Worm (Caenorhabditis elegans) whole organism, mixed stage, embryonic: Measurements from ENCODE around the gene nta-1.

Source experiments
- blmp-1 ChIP-seq: fragments of 150-350 bp; optimal IDR thresholded peaks from 2 replicates; lab custom pipeline; 2014; ENCODE audit warnings: missing biosample characterization, missing genetic modification characterization
- elt-3 ChIP-seq: fragments of 150-350 bp; optimal IDR thresholded peaks from 2 replicates; lab custom pipeline; 2014; ENCODE audit warnings: missing biosample characterization, missing genetic modification characterization
- hlh-1 ChIP-seq: fragments of 150-350 bp; optimal IDR thresholded peaks from 2 replicates; lab custom pipeline; 2014; ENCODE audit warnings: missing biosample characterization, missing genetic modification reagents, missing genetic modification characterization
- lin-13 ChIP-seq: fragments of 150-350 bp; optimal IDR thresholded peaks from 2 replicates; lab custom pipeline; 2014; ENCODE audit warnings: missing biosample characterization, missing genetic modification characterization
- lsy-2 ChIP-seq: fragments of 150-350 bp; optimal IDR thresholded peaks from 2 replicates; lab custom pipeline; 2014; ENCODE audit warnings: missing biosample characterization, missing genetic modification characterization
- mab-5 ChIP-seq: fragments of 150-350 bp; optimal IDR thresholded peaks from 2 replicates; lab custom pipeline; 2014; ENCODE audit warnings: missing biosample characterization, missing genetic modification characterization
- nhr-237 ChIP-seq: fragments of 150-350 bp; optimal IDR thresholded peaks from 2 replicates; lab custom pipeline; 2014; ENCODE audit warnings: missing biosample characterization, missing genetic modification characterization
- nhr-28 ChIP-seq: fragments of 150-350 bp; optimal IDR thresholded peaks from 2 replicates; lab custom pipeline; 2014; ENCODE audit warnings: missing biosample characterization, missing genetic modification characterization
- snpc-4 ChIP-seq: fragments of 150-350 bp; optimal IDR thresholded peaks from 2 replicates; lab custom pipeline; 2014; ENCODE audit warnings: missing biosample characterization, missing genetic modification characterization
- unc-62 ChIP-seq: fragments of 150-350 bp; optimal IDR thresholded peaks from 2 replicates; lab custom pipeline; 2014; ENCODE audit warnings: missing biosample characterization, missing genetic modification reagents, missing genetic modification characterization

- TF ChIP-seq unc-62 (GFP tag; lab: Kevin White, UChicago) (no peak), lin-13 (no peak), mab-5 (no peak), hlh-1 (tag; lab: Kevin White, UChicago) (no peak), snpc-4 (tag; lab: Kevin White, UChicago) (no peak), nhr-237 (tag; lab: Kevin White, UChicago) (no peak), elt-3 (no peak), blmp-1 (tag; lab: Kevin White, UChicago) (no peak), lsy-2 (no peak), nhr-28 (tag; lab: Kevin White, UChicago) (no peak)
Measured at ce11 chrII:3694664-3695063, 49.0 kb downstream of the nta-1 start, which contains the start of gene srx-102.
